Worm (Caenorhabditis elegans): Measurements from ENCODE around the gene smk-1.

DNA sequence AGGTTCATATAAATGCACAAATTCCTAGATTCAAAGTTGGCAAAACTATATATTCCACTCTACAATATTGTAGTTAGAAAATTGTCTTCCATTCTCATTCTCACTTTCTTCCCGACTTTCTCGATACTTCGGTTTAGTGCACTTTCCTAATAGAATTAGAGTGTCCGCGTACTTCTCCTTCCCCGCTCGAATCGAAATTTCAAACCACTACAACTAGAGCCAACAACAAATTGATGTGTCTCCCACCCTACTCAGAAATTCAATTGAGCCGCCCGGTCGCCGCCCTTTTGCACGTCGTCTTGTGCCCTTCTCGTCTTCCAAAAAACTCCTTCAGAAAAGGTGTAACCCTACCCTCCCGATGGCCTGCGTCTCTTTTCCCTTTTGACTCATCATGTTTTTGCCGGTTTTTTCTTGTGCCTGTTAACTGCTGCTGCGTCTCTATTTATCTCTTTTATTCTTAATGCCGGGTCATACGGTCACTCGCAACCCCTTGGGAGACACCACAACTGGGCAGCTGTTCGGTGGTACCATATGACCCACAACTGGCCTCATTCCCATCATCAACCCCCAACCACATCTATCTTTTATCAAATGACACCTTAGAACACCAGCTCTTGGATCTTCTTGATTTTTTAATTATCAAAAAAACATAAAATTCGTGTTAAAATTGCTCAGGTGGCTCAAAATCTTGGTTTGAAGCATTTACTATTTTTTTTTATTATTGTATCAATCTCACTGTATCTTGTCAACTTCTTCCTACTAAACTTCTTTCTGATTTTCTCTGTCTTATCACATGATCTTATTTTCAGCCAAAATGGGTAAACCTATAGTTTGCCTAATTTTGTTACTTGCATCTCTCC is 13.3 kb upstream of the smk-1 start, which contains the start of gene tag-196:
- TF ChIP-seq snpc-4 (tag; optimal IDR thresholded peaks at IDR 0.05) (no peak), lsy-2 (tag; optimal IDR thresholded peaks at IDR 0.05) (no peak), pha-4 (tag; optimal IDR thresholded peaks at IDR 0.05) (no peak)

Measured in whole organism, mixed stage, embryonic.